Worm (Caenorhabditis elegans): ENCODE data around the gene mmaa-1.

The mmaa-1 gene

DNA sequence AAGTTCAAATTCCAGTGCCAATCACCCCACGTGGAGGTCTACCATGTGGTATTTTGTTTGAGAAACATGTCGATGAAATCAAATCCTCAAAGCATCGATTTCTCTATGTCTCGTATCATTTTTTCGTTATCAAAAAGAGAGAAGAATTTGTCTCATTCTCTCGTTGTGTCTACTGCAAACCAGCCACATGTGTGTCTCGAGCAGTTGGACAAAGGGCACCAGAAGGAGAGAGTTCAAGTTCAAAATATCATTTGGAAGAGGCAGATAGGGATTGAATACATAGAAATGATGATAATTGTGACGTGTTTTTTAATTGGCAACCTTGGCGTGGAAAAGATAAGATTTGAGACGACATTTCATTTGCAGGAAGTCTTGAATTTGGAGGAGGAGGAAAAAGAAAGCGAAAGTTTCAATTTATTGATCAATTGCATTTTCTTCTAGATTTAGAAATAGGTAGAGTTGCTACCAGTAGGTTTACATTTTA, 41.6 kb downstream of the mmaa-1 start:
- TF ChIP-seq ama-1 (optimal IDR thresholded peaks at IDR 0.05) (no peak), lin-15B (tag; optimal IDR thresholded peaks at IDR 0.05) (no peak), nfya-1 (tag; optimal IDR thresholded peaks at IDR 0.05; ENCODE audit: insufficient read depth) (peak; percentile 32), pqm-1 (tag; optimal IDR thresholded peaks at IDR 0.05) (peak; percentile 58), nhr-43 (tag; optimal IDR thresholded peaks at IDR 0.05; ENCODE audit: poor library complexity, severe bottlenecking) (peak; percentile 48), pha-4 (tag; optimal IDR thresholded peaks at IDR 0.05) (no peak), elt-3 (tag; optimal IDR thresholded peaks at IDR 0.05) (peak in 1 of 3 experiments; percentile 76), nhr-23 (tag; optimal IDR thresholded peaks at IDR 0.05) (peak; percentile 38), skn-1 (tag; optimal IDR thresholded peaks at IDR 0.05) (peak; percentile 53), fos-1 (tag; optimal IDR thresholded peaks at IDR 0.05) (no peak), aly-2 (tag; optimal IDR thresholded peaks at IDR 0.05) (no peak), ceh-28 (tag; optimal IDR thresholded peaks at IDR 0.05) (peak; percentile 27), mdl-1 (tag; optimal IDR thresholded peaks at IDR 0.05) (peak; percentile 60), egl-5 (tag; optimal IDR thresholded peaks at IDR 0.05) (peak; percentile 30), jun-1 (tag; optimal IDR thresholded peaks at IDR 0.05) (peak; percentile 46), elt-2 (tag; optimal IDR thresholded peaks at IDR 0.05) (peak; percentile 96)

ce11 chrII:7057860-7058259, 43.1 kb downstream of the mmaa-1 start, which contains the start of gene cth-2:
Gene cth-2 (minus strand): TSS chrII:7057960.
- TF ChIP-seq nhr-11 (tag; optimal IDR thresholded peaks at IDR 0.05) = peak; percentile 9
- peak; percentile 9 for TF ChIP-seq pha-4 (tag; optimal IDR thresholded peaks at IDR 0.05)
- no peak for TF ChIP-seq lin-39 (tag; optimal IDR thresholded peaks at IDR 0.05)
- TF ChIP-seq ztf-11 (tag; optimal IDR thresholded peaks at IDR 0.05) = no peak
- no peak for TF ChIP-seq mdl-1 (tag; optimal IDR thresholded peaks at IDR 0.05)
- TF ChIP-seq elt-2 (tag; optimal IDR thresholded peaks at IDR 0.05) = peak; percentile 21

ce11 chrII:7056328-7056727, 44.6 kb downstream of the mmaa-1 start:
- TF ChIP-seq fkh-2 (tag; optimal IDR thresholded peaks at IDR 0.05) (no peak), nhr-43 (tag; optimal IDR thresholded peaks at IDR 0.05; ENCODE audit: poor library complexity, severe bottlenecking) (peak; percentile 2), elt-1 (tag; optimal IDR thresholded peaks at IDR 0.05) (no peak)

DNA sequence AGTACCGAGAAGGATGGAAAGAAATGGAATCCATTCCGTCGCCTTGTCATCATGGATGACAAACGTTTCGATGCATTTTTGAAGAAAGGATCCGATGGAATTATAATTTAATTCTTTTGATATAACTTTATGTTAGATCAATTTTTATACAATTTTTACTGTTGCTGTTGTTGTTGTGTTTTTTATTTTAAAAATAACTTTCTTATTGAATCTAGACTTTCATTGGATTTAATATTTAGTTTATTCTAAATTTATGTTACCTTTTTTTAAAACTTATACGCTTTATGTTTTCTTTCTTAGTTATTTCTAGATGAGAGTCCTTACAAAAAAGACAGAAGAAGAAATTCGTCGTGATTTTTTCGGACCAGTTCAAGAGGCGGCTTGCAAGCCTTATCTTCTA, 46.0 kb downstream of the mmaa-1 start, which contains the start of gene ZK1127.3:
Gene ZK1127.3, plus strand, starts transcription at position 301 of the 400 bp plus-strand sequence.
- TF ChIP-seq lsy-12 (tag; optimal IDR thresholded peaks at IDR 0.05) (no peak), ceh-82 (tag; optimal IDR thresholded peaks at IDR 0.05) (no peak), lin-15B (tag; optimal IDR thresholded peaks at IDR 0.05) (no peak), nhr-12 (tag; optimal IDR thresholded peaks at IDR 0.05) (no peak), fkh-10 (GFP tag; optimal IDR thresholded peaks at IDR 0.05) (no peak), hmg-11 (tag; optimal IDR thresholded peaks at IDR 0.05) (no peak), ztf-11 (tag; optimal IDR thresholded peaks at IDR 0.05) (no peak), fkh-2 (tag; optimal IDR thresholded peaks at IDR 0.05) (no peak), unc-62 (GFP tag; optimal IDR thresholded peaks at IDR 0.05) (no peak), ztf-4 (tag; optimal IDR thresholded peaks at IDR 0.05) (no peak)

- no peak for TF ChIP-seq fkh-2 (tag; optimal IDR thresholded peaks at IDR 0.05)
- TF ChIP-seq lsy-12 (tag; optimal IDR thresholded peaks at IDR 0.05) = no peak
- TF ChIP-seq daf-12 (tag; optimal IDR thresholded peaks at IDR 0.05) = no peak
- no peak for TF ChIP-seq ceh-16 (tag; optimal IDR thresholded peaks at IDR 0.05)
- no peak for TF ChIP-seq ztf-4 (tag; optimal IDR thresholded peaks at IDR 0.05)
- TF ChIP-seq elt-3 (tag; optimal IDR thresholded peaks at IDR 0.05) = no peak
- no peak for TF ChIP-seq ceh-9 (tag; optimal IDR thresholded peaks at IDR 0.05)
- no peak for TF ChIP-seq ZK546.5 (tag; optimal IDR thresholded peaks at IDR 0.05)
- no peak for TF ChIP-seq nhr-43 (tag; optimal IDR thresholded peaks at IDR 0.05; ENCODE audit: poor library complexity, severe bottlenecking)
Observed at ce11 chrII:7053649-7054048, 47.3 kb downstream of the mmaa-1 start, which contains the start of gene ZK1127.4. Gene ZK1127.4 (plus strand): TSS chrII:7053949.

- TF ChIP-seq ceh-82 (tag; optimal IDR thresholded peaks at IDR 0.05) (no peak), fos-1 (tag; optimal IDR thresholded peaks at IDR 0.05) (no peak), tbx-2 (tag; optimal IDR thresholded peaks at IDR 0.05) (no peak), nhr-77 (tag; optimal IDR thresholded peaks at IDR 0.05) (no peak), ceh-9 (tag; optimal IDR thresholded peaks at IDR 0.05) (no peak), jun-1 (tag; optimal IDR thresholded peaks at IDR 0.05) (no peak), mml-1 (tag; optimal IDR thresholded peaks at IDR 0.05) (no peak), unc-39 (tag; optimal IDR thresholded peaks at IDR 0.05) (no peak), fkh-10 (GFP tag; optimal IDR thresholded peaks at IDR 0.05) (no peak), eor-1 (tag; optimal IDR thresholded peaks at IDR 0.05) (no peak), ceh-16 (tag; optimal IDR thresholded peaks at IDR 0.05) (no peak), nhr-11 (tag; optimal IDR thresholded peaks at IDR 0.05) (no peak), snpc-4 (tag; optimal IDR thresholded peaks at IDR 0.05) (no peak), pha-4 (tag; optimal IDR thresholded peaks at IDR 0.05) (no peak), zag-1 (tag; optimal IDR thresholded peaks at IDR 0.05) (no peak), nhr-43 (tag; optimal IDR thresholded peaks at IDR 0.05; ENCODE audit: poor library complexity, severe bottlenecking) (no peak), sea-2 (GFP tag; optimal IDR thresholded peaks at IDR 0.05) (no peak)
Observed at ce11 chrII:7053001-7053400, 48.0 kb downstream of the mmaa-1 start, which contains the start of gene ZK1127.13. Gene ZK1127.13 (plus strand): TSS chrII:7053301.
